Fruit fly (Drosophila melanogaster): ENCODE data around the gene obe.

- TF ChIP-seq CG8478 (optimal IDR thresholded peaks at IDR 0.05): no peak
- TF ChIP-seq CTCF (optimal IDR thresholded peaks at IDR 0.05): peak; percentile 67 to 88
These were observed 7.4 kb downstream of the obe start for dm6 chr3R:15493211-15493610.

All from S2 (cell line).